Fruit fly (Drosophila melanogaster): Measurements from ENCODE around the gene CG43115.

dm6 chrX:6104724-6105123 lies 38.5 kb upstream of the CG43115 start:
- TF ChIP-seq CG8478 (optimal IDR thresholded peaks at IDR 0.05) (no peak), CTCF (optimal IDR thresholded peaks at IDR 0.05) (peak in 1 of 2 experiments; percentile 54)
